Worm (Caenorhabditis elegans) whole organism, early embryonic: ENCODE measurements around the gene C56G3.2.

Source experiments
- B0310.2 ChIP-seq: sonication (generic microtip); optimal IDR thresholded peaks from 2 replicates; lab custom pipeline; 2016; ENCODE audit warnings: mild to moderate bottlenecking, missing genetic modification characterization, missing compliant biosample characterization
- F13C5.2 ChIP-seq: sonication (generic microtip); optimal IDR thresholded peaks from 2 replicates; lab custom pipeline; 2017; ENCODE audit warnings: mild to moderate bottlenecking, missing genetic modification characterization, inconsistent platforms, missing compliant biosample characterization
- aly-1 ChIP-seq: sonication (generic microtip); optimal IDR thresholded peaks from 2 replicates; lab custom pipeline; 2016; ENCODE audit warnings: missing genetic modification characterization, missing compliant biosample characterization
- ama-1 ChIP-seq: fragments of 150-350 bp; optimal IDR thresholded peaks from 2 replicates; lab custom pipeline; 2014
- ceh-13 ChIP-seq: fragments of 200-800 bp; sonication (Bioruptor generic); optimal IDR thresholded peaks from 2 replicates; lab custom pipeline; 2018; ENCODE audit warnings: mild to moderate bottlenecking, missing genetic modification characterization, missing compliant biosample characterization
- ceh-36 ChIP-seq: sonication (generic microtip); optimal IDR thresholded peaks from 2 replicates; lab custom pipeline; 2016; ENCODE audit warnings: missing genetic modification characterization, inconsistent platforms, missing compliant biosample characterization
- ets-7 ChIP-seq: sonication (generic microtip); optimal IDR thresholded peaks from 2 replicates; lab custom pipeline; 2016; ENCODE audit warnings: missing genotype, missing genetic modification characterization, missing compliant biosample characterization
- flt-1 ChIP-seq: fragments of 200-800 bp; sonication (Bioruptor generic); IDR thresholded peaks from 2 replicates; pipeline ENCODE4 v1.3.6; 2022; ENCODE audit warnings: missing genetic modification characterization, missing compliant biosample characterization
- hmbx-1 ChIP-seq: sonication (generic microtip); optimal IDR thresholded peaks from 2 replicates; lab custom pipeline; 2016; ENCODE audit warnings: mild to moderate bottlenecking, missing genetic modification characterization, missing compliant biosample characterization
- hmg-4 ChIP-seq: fragments of 200-800 bp; sonication (Bioruptor generic); optimal IDR thresholded peaks from 2 replicates; lab custom pipeline; 2018; ENCODE audit warnings: mild to moderate bottlenecking, missing genetic modification characterization, missing compliant biosample characterization
- hnd-1 ChIP-seq: sonication (generic microtip); optimal IDR thresholded peaks from 2 replicates; lab custom pipeline; 2016; ENCODE audit warnings: missing genetic modification characterization, missing compliant biosample characterization
- pes-1 ChIP-seq: fragments of 200-800 bp; sonication (Bioruptor generic); IDR thresholded peaks from 2 replicates; pipeline ENCODE4 v1.3.6; 2022; ENCODE audit warnings: missing genetic modification reagents, missing genetic modification characterization, missing compliant biosample characterization
- scrt-1 ChIP-seq: fragments of 200-800 bp; sonication (Bioruptor generic); IDR thresholded peaks from 2 replicates; pipeline ENCODE4 v1.3.6; 2022; ENCODE audit warnings: missing genetic modification characterization, missing compliant biosample characterization
- sea-1 ChIP-seq: fragments of 200-800 bp; sonication (Bioruptor generic); conservative IDR thresholded peaks from 2 replicates; pipeline ENCODE4 v1.3.6; 2022; ENCODE audit warnings: missing genetic modification characterization, missing compliant biosample characterization
- tbx-11 ChIP-seq: fragments of 200-800 bp; sonication (Bioruptor generic); IDR thresholded peaks from 2 replicates; pipeline ENCODE4 v1.3.6; 2022; ENCODE audit warnings: missing genetic modification characterization, missing compliant biosample characterization
- tbx-37 ChIP-seq: fragments of 200-800 bp; sonication (Bioruptor generic); conservative IDR thresholded peaks from 2 replicates; pipeline ENCODE4 v1.3.6; 2022; ENCODE audit warnings: missing genetic modification reagents, missing genetic modification characterization, missing compliant biosample characterization
- tra-4 ChIP-seq: sonication (generic microtip); optimal IDR thresholded peaks from 2 replicates; lab custom pipeline; 2017; ENCODE audit warnings: missing genetic modification characterization, missing compliant biosample characterization

The C56G3.2 gene

ce11 chrX:7409935-7410334 is 44.6 kb downstream of the C56G3.2 start, which contains the start of gene C10A4.2:
C10A4.2 (plus strand) TSS chrX:7410235.
- TF ChIP-seq B0310.2 (no peak), F13C5.2 (tag; lab: Kevin White, UChicago) (no peak), tbx-11 (no peak), ama-1 (lab: Kevin White, UChicago) (no peak), ets-7 (tag; lab: Kevin White, UChicago) (no peak), aly-1 (no peak), flt-1 (no peak), ceh-36 (tag; lab: Kevin White, UChicago) (no peak), scrt-1 (GFP tag; lab: Robert Waterston, UW) (no peak)

- no peak for TF ChIP-seq ama-1 (lab: Kevin White, UChicago)
- TF ChIP-seq sea-1: no peak
- TF ChIP-seq ceh-36 (tag; lab: Kevin White, UChicago): no peak
- TF ChIP-seq B0310.2: no peak
- TF ChIP-seq scrt-1 (GFP tag; lab: Robert Waterston, UW): no peak
- TF ChIP-seq hmbx-1 (tag; lab: Kevin White, UChicago): no peak
- TF ChIP-seq F13C5.2 (tag; lab: Kevin White, UChicago): no peak
- TF ChIP-seq hnd-1 (tag; lab: Kevin White, UChicago): no peak
- TF ChIP-seq tbx-11: no peak
- TF ChIP-seq aly-1: no peak
- no peak for TF ChIP-seq hmg-4 (GFP tag; lab: Kevin White, UChicago)
- no peak for TF ChIP-seq ets-7 (tag; lab: Kevin White, UChicago)
- TF ChIP-seq ceh-13 (GFP tag; lab: Kevin White, UChicago): no peak
- no peak for TF ChIP-seq pes-1
- TF ChIP-seq flt-1: no peak
- no peak for TF ChIP-seq tra-4 (tag; lab: Kevin White, UChicago)
- TF ChIP-seq tbx-37 (GFP tag; lab: Robert Waterston, UW): no peak
Observed at ce11 chrX:7415420-7415819, 50.1 kb downstream of the C56G3.2 start, which contains the start of gene C10A4.7. C10A4.7 (minus strand) TSS chrX:7415520.
